Worm (Caenorhabditis elegans): ENCODE data around the gene K07C11.7.
A peak's percentile ranks its signal among the peaks of the same experiment; 100 is the strongest.

K07C11.7 gene

DNA sequence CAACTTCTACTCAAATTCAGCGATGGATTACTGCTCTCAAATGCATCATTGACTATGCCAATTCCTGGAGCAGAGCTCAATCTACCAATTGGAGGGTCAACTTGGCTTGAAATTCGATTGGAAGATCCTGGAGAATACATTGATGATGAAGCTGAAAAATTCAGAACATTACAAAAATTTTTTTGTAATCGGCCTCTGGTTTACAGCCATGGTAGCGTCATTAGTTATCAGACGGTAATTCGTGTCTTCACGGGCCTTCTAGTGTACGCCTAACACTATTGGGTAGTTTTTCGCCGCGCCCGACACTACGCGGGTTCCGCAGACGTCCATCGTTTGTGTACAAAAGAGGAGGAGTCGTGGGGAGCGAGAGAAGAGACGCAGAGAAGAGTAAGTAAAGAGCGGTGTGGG lies 14.9 kb upstream of the K07C11.7 start (continued):
- TF ChIP-seq hlh-17 (GFP tag; optimal IDR thresholded peaks at IDR 0.05; ENCODE audit: borderline replicate concordance): no peak
- TF ChIP-seq lir-3 (tag; optimal IDR thresholded peaks at IDR 0.05; ENCODE audit: poor library complexity): peak; percentile 58
- TF ChIP-seq nhr-84 (tag; optimal IDR thresholded peaks at IDR 0.05): no peak
- TF ChIP-seq C34B4.2 (tag; optimal IDR thresholded peaks at IDR 0.05): no peak
- TF ChIP-seq dpl-1 (GFP tag; optimal IDR thresholded peaks at IDR 0.05): peak; percentile 46 to 67 (median 60)
- peak; percentile 99 for TF ChIP-seq snpc-4 (tag; optimal IDR thresholded peaks at IDR 0.05)
- peak; percentile 30 for TF ChIP-seq C04F5.9 (tag; optimal IDR thresholded peaks at IDR 0.05)
- peak; percentile 71 for TF ChIP-seq zip-4 (GFP tag; optimal IDR thresholded peaks at IDR 0.05)
- TF ChIP-seq nhr-71 (tag; optimal IDR thresholded peaks at IDR 0.05): peak; percentile 94
- TF ChIP-seq rnt-1 (tag; optimal IDR thresholded peaks at IDR 0.05): peak; percentile 95
- peak; percentile 54 for TF ChIP-seq egl-13 (tag; optimal IDR thresholded peaks at IDR 0.05)
- peak; percentile 84 for TF ChIP-seq nhr-77 (tag; optimal IDR thresholded peaks at IDR 0.05)
- peak; percentile 50; the same call in 1 of the 2 replicates for TF ChIP-seq unc-98 (GFP tag; IDR thresholded peaks at IDR 0.05)
- TF ChIP-seq nhr-85 (tag): peak; percentile 91
- peak in 1 of 2 experiments; percentile 72 for TF ChIP-seq mdl-1 (tag; optimal IDR thresholded peaks at IDR 0.05)
- TF ChIP-seq sup-37 (GFP tag; optimal IDR thresholded peaks at IDR 0.05): peak; percentile 69
- TF ChIP-seq egl-27 (tag; optimal IDR thresholded peaks at IDR 0.05): no peak
- no peak for TF ChIP-seq sox-4 (tag; optimal IDR thresholded peaks at IDR 0.05)
- TF ChIP-seq lin-14 (GFP tag; optimal IDR thresholded peaks at IDR 0.05): peak; percentile 89
- TF ChIP-seq mep-1 (tag; optimal IDR thresholded peaks at IDR 0.05): peak; percentile 79
- TF ChIP-seq ama-1 (optimal IDR thresholded peaks at IDR 0.05): peak; percentile 94
- no peak for TF ChIP-seq nhr-76 (tag; optimal IDR thresholded peaks at IDR 0.05)
- TF ChIP-seq hlh-4 (tag; optimal IDR thresholded peaks at IDR 0.05): no peak
- TF ChIP-seq sptf-1 (tag; optimal IDR thresholded peaks at IDR 0.05): no peak
- TF ChIP-seq ceh-63 (GFP tag; optimal IDR thresholded peaks at IDR 0.05): no peak
- TF ChIP-seq fkh-4 (tag; optimal IDR thresholded peaks at IDR 0.05; ENCODE audit: borderline replicate concordance): peak; percentile 25
- TF ChIP-seq zag-1 (tag; optimal IDR thresholded peaks at IDR 0.05): no peak
- peak; percentile 90 for TF ChIP-seq nhr-47 (tag; optimal IDR thresholded peaks at IDR 0.05)
- peak; percentile 8 to 46 (median 25) for TF ChIP-seq elt-3 (tag; optimal IDR thresholded peaks at IDR 0.05)
- TF ChIP-seq grh-1 (GFP tag; IDR thresholded peaks at IDR 0.05): peak; percentile 86
- TF ChIP-seq hpl-2 (GFP tag; optimal IDR thresholded peaks at IDR 0.05): peak; percentile 36
- no peak for TF ChIP-seq vab-15 (tag; optimal IDR thresholded peaks at IDR 0.05)
- no peak for TF ChIP-seq pag-3 (tag; optimal IDR thresholded peaks at IDR 0.05; ENCODE audit: borderline replicate concordance, insufficient read depth)
- TF ChIP-seq alr-1 (tag; optimal IDR thresholded peaks at IDR 0.05; ENCODE audit: borderline replicate concordance): no peak
- TF ChIP-seq swsn-7 (tag; optimal IDR thresholded peaks at IDR 0.05): peak; percentile 95
- peak; percentile 81 for TF ChIP-seq irx-1 (tag; optimal IDR thresholded peaks at IDR 0.05)
- TF ChIP-seq fkh-10 (GFP tag; optimal IDR thresholded peaks at IDR 0.05): no peak
- no peak for TF ChIP-seq nhr-237 (tag; optimal IDR thresholded peaks at IDR 0.05)
- no peak for TF ChIP-seq unc-62 (GFP tag; optimal IDR thresholded peaks at IDR 0.05)
- TF ChIP-seq aha-1 (tag; optimal IDR thresholded peaks at IDR 0.05): no peak
- TF ChIP-seq nhr-20 (tag; optimal IDR thresholded peaks at IDR 0.05): peak; percentile 90
- no peak for TF ChIP-seq ces-1 (GFP tag; optimal IDR thresholded peaks at IDR 0.05)
- TF ChIP-seq unc-30 (tag; optimal IDR thresholded peaks at IDR 0.05): no peak
- TF ChIP-seq C16A3.4 (tag; optimal IDR thresholded peaks at IDR 0.05): peak; percentile 66
- peak; percentile 63 for TF ChIP-seq ceh-88 (GFP tag; IDR thresholded peaks at IDR 0.05)
- TF ChIP-seq dsc-1 (tag; optimal IDR thresholded peaks at IDR 0.05): peak; percentile 89
- TF ChIP-seq ztf-4 (tag; optimal IDR thresholded peaks at IDR 0.05): peak; percentile 60
- peak; percentile 92 for TF ChIP-seq snu-23 (GFP tag; optimal IDR thresholded peaks at IDR 0.05)
- TF ChIP-seq unc-86 (tag; optimal IDR thresholded peaks at IDR 0.05): peak; percentile 71
- TF ChIP-seq ceh-90 (tag; optimal IDR thresholded peaks at IDR 0.05): no peak
- TF ChIP-seq lin-35 (GFP tag; optimal IDR thresholded peaks at IDR 0.05): peak; percentile 53 to 69
- TF ChIP-seq ets-5 (GFP tag; IDR thresholded peaks at IDR 0.05): no peak
- TF ChIP-seq lin-15B (tag; optimal IDR thresholded peaks at IDR 0.05): peak; percentile 42

Measured in whole organism, L1 larva.